Worm (Caenorhabditis elegans): Measurements from ENCODE around the gene skat-1.

DNA sequence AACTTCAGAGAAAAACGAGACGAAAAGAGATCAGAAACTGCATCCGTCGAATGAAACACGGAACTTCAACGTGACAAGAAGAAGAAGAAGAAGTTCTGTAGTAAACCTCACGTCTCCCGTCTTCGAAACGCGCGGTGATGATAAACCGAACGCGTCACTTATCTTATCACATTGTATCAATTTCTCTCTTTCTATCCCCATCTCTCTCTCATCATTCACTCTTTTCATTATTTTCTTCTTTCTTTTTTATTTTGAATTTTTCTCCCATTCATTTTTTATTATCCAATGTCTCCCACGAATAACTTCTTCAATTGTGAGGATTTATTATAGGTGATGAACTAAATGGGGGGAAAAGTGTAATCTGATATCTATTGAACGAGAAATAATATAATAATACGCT is 9.7 kb downstream of the skat-1 start:
- TF ChIP-seq him-1 (tag; optimal IDR thresholded peaks at IDR 0.05) (no peak), dao-5 (tag; optimal IDR thresholded peaks at IDR 0.05) (no peak)
